Fruit fly (Drosophila melanogaster): Measurements from ENCODE around the gene Med.

DNA sequence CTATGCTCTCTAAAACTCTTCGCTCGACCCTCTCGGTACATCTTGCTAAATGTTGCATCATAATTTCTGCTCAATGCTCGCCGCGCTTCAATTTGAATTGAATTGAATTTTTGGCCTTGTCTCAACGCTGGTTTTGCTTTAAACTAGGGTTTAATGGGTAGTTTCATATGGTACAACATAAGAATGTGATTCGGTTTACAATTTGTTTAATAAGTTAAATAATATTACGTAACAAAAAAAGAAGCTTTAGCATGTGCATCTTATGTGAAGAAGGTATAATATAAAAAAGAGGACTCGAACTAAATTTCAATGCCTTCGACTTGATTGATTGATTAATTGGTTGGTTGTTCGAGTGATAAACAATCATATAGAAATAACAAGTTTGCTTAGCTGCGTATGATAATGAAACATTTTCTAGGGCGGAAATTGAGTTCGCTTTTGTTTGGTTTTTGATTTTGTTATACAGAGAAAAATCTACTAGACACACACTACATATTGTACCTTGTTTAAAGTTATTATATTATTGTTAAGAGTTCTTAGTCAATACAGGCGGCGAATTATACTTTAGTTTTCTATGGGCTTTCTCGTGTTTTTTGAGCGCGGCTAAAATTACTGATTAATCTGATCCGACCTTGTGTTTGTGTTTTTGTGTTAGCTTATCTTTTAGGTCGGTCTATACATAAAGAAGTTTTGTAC, 13.0 kb upstream of the Med start:
- TF ChIP-seq CG8478 (optimal IDR thresholded peaks at IDR 0.05) (no peak), CTCF (optimal IDR thresholded peaks at IDR 0.05) (no peak)
